Worm (Caenorhabditis elegans) whole organism, midembryonic: ENCODE measurements around the gene F19H8.2.

Experiments used
- T22C8.4 ChIP-seq: fragments of 200-800 bp; sonication (Bioruptor generic); IDR thresholded peaks from 2 replicates; pipeline ENCODE4 v1.3.6; 2022; ENCODE audit warnings: missing genetic modification characterization, missing compliant biosample characterization
- cog-1 ChIP-seq: sonication (generic microtip); optimal IDR thresholded peaks from 2 replicates; lab custom pipeline; 2016; ENCODE audit warnings: missing genetic modification characterization, missing compliant biosample characterization
- klf-2 ChIP-seq: fragments of 200-800 bp; sonication (Bioruptor generic); conservative IDR thresholded peaks from 2 replicates; pipeline ENCODE4 v1.3.6; 2022; ENCODE audit warnings: missing genetic modification reagents, missing genetic modification characterization, missing compliant biosample characterization
- med-1 ChIP-seq: sonication (generic microtip); optimal IDR thresholded peaks from 2 replicates; lab custom pipeline; 2017; ENCODE audit warnings: missing genetic modification characterization, mild to moderate bottlenecking, missing compliant biosample characterization, antibody characterized with exemption, missing genetic modification reagents; ENCODE audit not compliant: insufficient read depth
- ref-1 ChIP-seq: fragments of 200-800 bp; sonication (Bioruptor generic); conservative IDR thresholded peaks from 2 replicates; pipeline ENCODE4 v1.3.6; 2022; ENCODE audit warnings: missing genetic modification reagents, missing genetic modification characterization, missing compliant biosample characterization
- ztf-23 ChIP-seq: fragments of 200-800 bp; sonication (Bioruptor generic); IDR thresholded peaks from 2 replicates; pipeline ENCODE4 v1.3.6; 2022; ENCODE audit warnings: missing genetic modification reagents, missing genetic modification characterization, missing compliant biosample characterization
- ztf-29 ChIP-seq: fragments of 200-800 bp; sonication (Bioruptor generic); IDR thresholded peaks from 2 replicates; pipeline ENCODE4 v1.3.6; 2022; ENCODE audit warnings: missing genetic modification reagents, missing genetic modification characterization, missing compliant biosample characterization

- TF ChIP-seq klf-2 (no peak), med-1 (no peak), ztf-29 (GFP tag; lab: Robert Waterston, UW) (no peak), T22C8.4 (GFP tag; lab: Robert Waterston, UW) (no peak), ztf-23 (no peak), ref-1 (GFP tag; lab: Robert Waterston, UW) (no peak), cog-1 (tag; lab: Kevin White, UChicago) (no peak)
These were observed 28.4 kb upstream of the F19H8.2 start for ce11 chrII:14634042-14634441.
